Fruit fly (Drosophila melanogaster) whole organism, embryonic: ENCODE measurements around the gene Cka.
A peak's percentile ranks its signal among the peaks of the same experiment; 100 is the strongest.

ENCODE experiments used
- CG10147 ChIP-seq: fragments of 200-800 bp; sonication (Bioruptor generic); optimal IDR thresholded peaks from 2 replicates; lab custom pipeline; 2019; ENCODE audit warnings: missing biosample characterization, mild to moderate bottlenecking, missing genetic modification characterization, moderate library complexity
- CG10543 ChIP-seq: fragments of 200-800 bp; sonication (Bioruptor generic); optimal IDR thresholded peaks from 3 replicates; lab custom pipeline; 2017; ENCODE audit warnings: missing biosample characterization, mild to moderate bottlenecking, missing genetic modification characterization, moderate library complexity
- CG1233 ChIP-seq: fragments of 200-800 bp; sonication (Bioruptor generic); optimal IDR thresholded peaks from 4 replicates; lab custom pipeline; 2018; ENCODE audit warnings: missing biosample characterization, mild to moderate bottlenecking, missing genetic modification characterization
- CG12942 ChIP-seq: fragments of 200-800 bp; sonication (Bioruptor generic); optimal IDR thresholded peaks from 3 replicates; lab custom pipeline; 2016; ENCODE audit warnings: missing biosample characterization, missing genetic modification characterization
- CG14014 ChIP-seq: fragments of 200-800 bp; sonication (Bioruptor generic); IDR thresholded peaks from 2 replicates; pipeline ENCODE4 v1.3.6; 2022; ENCODE audit warnings: missing biosample characterization, missing genetic modification characterization
- CG17802 ChIP-seq: fragments of 200-800 bp; sonication (Bioruptor generic); optimal IDR thresholded peaks from 2 replicates; lab custom pipeline; 2018; ENCODE audit warnings: missing biosample characterization, mild to moderate bottlenecking, missing genetic modification characterization, moderate library complexity
- CG2202 ChIP-seq: fragments of 200-800 bp; sonication (Bioruptor generic); optimal IDR thresholded peaks from 2 replicates; lab custom pipeline; 2018; ENCODE audit warnings: missing biosample characterization, mild to moderate bottlenecking, missing genetic modification characterization
- CG31388 ChIP-seq: fragments of 200-800 bp; sonication (Bioruptor generic); optimal IDR thresholded peaks from 2 replicates; lab custom pipeline; 2016; ENCODE audit warnings: missing biosample characterization, missing genetic modification characterization
- CG3281 ChIP-seq: fragments of 200-800 bp; sonication (Bioruptor generic); optimal IDR thresholded peaks from 3 replicates; lab custom pipeline; 2017; ENCODE audit warnings: missing biosample characterization, mild to moderate bottlenecking, missing genetic modification characterization
- CG42726 ChIP-seq: fragments of 200-800 bp; sonication (Bioruptor generic); IDR thresholded peaks from 2 replicates; pipeline ENCODE4 v1.3.6; 2022; ENCODE audit warnings: missing biosample characterization, missing genetic modification characterization; ENCODE audit not compliant: partially characterized antibody
- CG5245 ChIP-seq: fragments of 200-800 bp; sonication (Bioruptor generic); optimal IDR thresholded peaks from 3 replicates; lab custom pipeline; 2016; ENCODE audit warnings: missing biosample characterization, missing genetic modification characterization
- CG6654 ChIP-seq: fragments of 200-800 bp; sonication (Bioruptor generic); optimal IDR thresholded peaks from 2 replicates; lab custom pipeline; 2017; ENCODE audit warnings: missing biosample characterization, mild to moderate bottlenecking, missing genetic modification characterization
- CG6765 ChIP-seq: fragments of 200-800 bp; sonication (Bioruptor generic); optimal IDR thresholded peaks from 3 replicates; lab custom pipeline; 2017; ENCODE audit warnings: missing biosample characterization, mild to moderate bottlenecking, missing genetic modification characterization
- CG6813 ChIP-seq: fragments of 200-800 bp; sonication (Bioruptor generic); optimal IDR thresholded peaks from 2 replicates; lab custom pipeline; 2017; ENCODE audit warnings: missing biosample characterization, missing genetic modification characterization, mild to moderate bottlenecking, moderate library complexity, missing genetic modification reagents
- CG7839 ChIP-seq: fragments of 200-800 bp; sonication (Bioruptor generic); optimal IDR thresholded peaks from 3 replicates; lab custom pipeline; 2018; ENCODE audit warnings: missing biosample characterization, mild to moderate bottlenecking, missing genetic modification characterization, moderate library complexity
- CG8281 ChIP-seq: fragments of 200-800 bp; sonication (Bioruptor generic); optimal IDR thresholded peaks from 2 replicates; lab custom pipeline; 2018; ENCODE audit warnings: missing biosample characterization, mild to moderate bottlenecking, missing genetic modification characterization, moderate library complexity
- CG8359 ChIP-seq: fragments of 200-800 bp; sonication (Bioruptor generic); optimal IDR thresholded peaks from 2 replicates; lab custom pipeline; 2017; ENCODE audit warnings: missing biosample characterization, mild to moderate bottlenecking, missing genetic modification characterization, borderline replicate concordance
- CG8924 ChIP-seq: fragments of 200-800 bp; optimal IDR thresholded peaks from 3 replicates; lab custom pipeline; 2019; ENCODE audit warnings: missing biosample characterization, mild to moderate bottlenecking, missing genetic modification characterization, moderate library complexity
- CHES-1-like ChIP-seq: fragments of 200-800 bp; sonication (Bioruptor generic); optimal IDR thresholded peaks from 2 replicates; lab custom pipeline; 2016; ENCODE audit warnings: missing biosample characterization, missing genetic modification characterization
- Doc2 ChIP-seq: fragments of 200-800 bp; sonication (Bioruptor generic); IDR thresholded peaks from 2 replicates; pipeline ENCODE4 v1.3.6; 2022; ENCODE audit warnings: missing biosample characterization, missing genetic modification characterization
- Doc3 ChIP-seq: fragments of 200-800 bp; sonication (Bioruptor generic); IDR thresholded peaks from 3 replicates; pipeline ENCODE4 v1.3.6; 2022; ENCODE audit warnings: missing biosample characterization, missing genetic modification characterization; ENCODE audit not compliant: partially characterized antibody
- Dp ChIP-seq: fragments of 200-800 bp; sonication (Bioruptor generic); optimal IDR thresholded peaks from 2 replicates; lab custom pipeline; 2018; ENCODE audit warnings: missing biosample characterization, mild to moderate bottlenecking, missing genetic modification characterization, moderate library complexity
- ERR ChIP-seq: fragments of 200-800 bp; sonication (Bioruptor generic); optimal IDR thresholded peaks from 2 replicates; lab custom pipeline; 2016; ENCODE audit warnings: missing biosample characterization, missing genetic modification characterization
- Ets97D ChIP-seq: fragments of 200-800 bp; sonication (Bioruptor generic); optimal IDR thresholded peaks from 3 replicates; lab custom pipeline; 2016; ENCODE audit warnings: missing biosample characterization, missing genetic modification characterization
- HHEX ChIP-seq: fragments of 200-800 bp; sonication (Bioruptor generic); optimal IDR thresholded peaks from 3 replicates; lab custom pipeline; 2017; ENCODE audit warnings: missing biosample characterization, mild to moderate bottlenecking, missing genetic modification characterization, missing genetic modification reagents
- NFAT ChIP-seq: fragments of 200-800 bp; sonication (Bioruptor generic); IDR thresholded peaks from 2 replicates; pipeline ENCODE4 v1.3.6; 2022; ENCODE audit warnings: missing biosample characterization, missing genetic modification characterization
- Neu2 ChIP-seq: fragments of 200-800 bp; sonication (Bioruptor generic); optimal IDR thresholded peaks from 3 replicates; lab custom pipeline; 2016; ENCODE audit warnings: missing biosample characterization, missing genetic modification characterization, borderline replicate concordance
- Optix ChIP-seq: fragments of 200-800 bp; sonication (Bioruptor generic); IDR thresholded peaks from 3 replicates; pipeline ENCODE4 v1.3.6; 2022; ENCODE audit warnings: missing biosample characterization, missing genetic modification characterization
- PHDP ChIP-seq: fragments of 200-800 bp; sonication (Bioruptor generic); optimal IDR thresholded peaks from 3 replicates; lab custom pipeline; 2018; ENCODE audit warnings: missing biosample characterization, mild to moderate bottlenecking, missing genetic modification characterization, moderate library complexity
- Ravus ChIP-seq: fragments of 200-800 bp; sonication (Bioruptor generic); IDR thresholded peaks from 2 replicates; pipeline ENCODE4 v1.3.6; 2022; ENCODE audit warnings: missing biosample characterization, missing genetic modification characterization
- al ChIP-seq: fragments of 200-800 bp; sonication (Bioruptor generic); IDR thresholded peaks from 2 replicates; pipeline ENCODE4 v1.3.6; 2022; ENCODE audit warnings: missing biosample characterization, missing genetic modification characterization
- amos ChIP-seq: fragments of 200-800 bp; sonication (Bioruptor generic); IDR thresholded peaks from 2 replicates; pipeline ENCODE4 v1.3.6; 2022; ENCODE audit warnings: missing biosample characterization, missing genetic modification characterization; ENCODE audit not compliant: partially characterized antibody
- ash1 ChIP-seq: fragments of 200-800 bp; sonication (Bioruptor generic); optimal IDR thresholded peaks from 2 replicates; lab custom pipeline; 2018; ENCODE audit warnings: missing biosample characterization, mild to moderate bottlenecking, missing genetic modification characterization
- bcd ChIP-seq: fragments of 200-800 bp; sonication (Bioruptor generic); optimal IDR thresholded peaks from 2 replicates; lab custom pipeline; 2017; ENCODE audit warnings: missing biosample characterization, mild to moderate bottlenecking, missing genetic modification characterization
- bigmax ChIP-seq: fragments of 200-800 bp; sonication (Bioruptor generic); optimal IDR thresholded peaks from 2 replicates; lab custom pipeline; 2018; ENCODE audit warnings: missing biosample characterization, mild to moderate bottlenecking, missing genetic modification characterization
- cato ChIP-seq: fragments of 200-800 bp; sonication (Bioruptor generic); optimal IDR thresholded peaks from 2 replicates; lab custom pipeline; 2016; ENCODE audit warnings: missing biosample characterization, missing genetic modification characterization, borderline replicate concordance
- croc ChIP-seq: fragments of 200-800 bp; sonication (Bioruptor generic); conservative IDR thresholded peaks from 3 replicates; pipeline ENCODE4 v1.3.6; 2022; ENCODE audit warnings: missing biosample characterization, missing genetic modification characterization
- ewg ChIP-seq: fragments of 200-800 bp; sonication (Bioruptor generic); optimal IDR thresholded peaks from 3 replicates; lab custom pipeline; 2017; ENCODE audit warnings: mild to moderate bottlenecking, missing biosample characterization, missing genetic modification reagents, missing genetic modification characterization
- exex ChIP-seq: fragments of 200-800 bp; sonication (Bioruptor generic); optimal IDR thresholded peaks from 4 replicates; lab custom pipeline; 2018; ENCODE audit warnings: missing biosample characterization, mild to moderate bottlenecking, missing genetic modification characterization, moderate library complexity
- eyg ChIP-seq: fragments of 200-800 bp; sonication (Bioruptor generic); optimal IDR thresholded peaks from 3 replicates; lab custom pipeline; 2016; ENCODE audit warnings: missing biosample characterization, missing genetic modification characterization
- fd96Cb ChIP-seq: fragments of 200-800 bp; sonication (Bioruptor generic); optimal IDR thresholded peaks from 2 replicates; lab custom pipeline; 2018; ENCODE audit warnings: missing biosample characterization, mild to moderate bottlenecking, missing genetic modification characterization, moderate library complexity
- ftz-f1 ChIP-seq: fragments of 200-800 bp; sonication (Bioruptor generic); optimal IDR thresholded peaks from 2 replicates; lab custom pipeline; 2016; ENCODE audit warnings: missing biosample characterization, missing genetic modification characterization
- gem ChIP-seq: fragments of 200-800 bp; sonication (Bioruptor generic); optimal IDR thresholded peaks from 2 replicates; lab custom pipeline; 2019; ENCODE audit warnings: missing biosample characterization, mild to moderate bottlenecking, missing genetic modification characterization, moderate library complexity
- hth ChIP-seq: fragments of >200 bp; optimal IDR thresholded peaks from 2 replicates; lab custom pipeline; 2017; ENCODE audit warnings: inconsistent platforms
- ken ChIP-seq: fragments of 200-800 bp; sonication (Bioruptor generic); IDR thresholded peaks from 3 replicates; pipeline ENCODE4 v1.3.6; 2022; ENCODE audit warnings: missing biosample characterization, missing genetic modification characterization
- mirr ChIP-seq: fragments of 200-800 bp; sonication (Bioruptor generic); optimal IDR thresholded peaks from 3 replicates; lab custom pipeline; 2018; ENCODE audit warnings: missing biosample characterization, mild to moderate bottlenecking, missing genetic modification characterization
- nau ChIP-seq: fragments of 200-800 bp; sonication (Bioruptor generic); optimal IDR thresholded peaks from 3 replicates; lab custom pipeline; 2017; ENCODE audit warnings: missing biosample characterization, mild to moderate bottlenecking, missing genetic modification characterization, missing genetic modification reagents
- odd ChIP-seq: fragments of 200-800 bp; sonication (Bioruptor generic); optimal IDR thresholded peaks from 2 replicates; lab custom pipeline; 2017; ENCODE audit warnings: missing biosample characterization, mild to moderate bottlenecking, missing genetic modification characterization
- tin ChIP-seq: fragments of 200-800 bp; sonication (Bioruptor generic); optimal IDR thresholded peaks from 3 replicates; lab custom pipeline; 2016; ENCODE audit warnings: missing biosample characterization, missing genetic modification characterization
- zen2 ChIP-seq: fragments of 200-800 bp; sonication (Bioruptor generic); IDR thresholded peaks from 3 replicates; pipeline ENCODE4 v1.3.6; 2022; ENCODE audit warnings: missing biosample characterization, missing genetic modification characterization; ENCODE audit not compliant: partially characterized antibody
- zfh2 ChIP-seq: fragments of 200-800 bp; sonication (Bioruptor generic); optimal IDR thresholded peaks from 2 replicates; lab custom pipeline; 2016; ENCODE audit warnings: missing biosample characterization, missing genetic modification characterization

The Cka gene

dm6 chr2L:8006038-8006437, 24.5 kb upstream of the Cka start (continued):
- TF ChIP-seq eyg (GFP tag; lab: Kevin White, UChicago) (no peak), CG14014 (GFP tag; lab: Robert Waterston, UW) (no peak), CG31388 (GFP tag; lab: Kevin White, UChicago) (no peak), Optix (GFP tag; lab: Robert Waterston, UW) (no peak), CG12942 (GFP tag; lab: Kevin White, UChicago) (no peak), tin (GFP tag; lab: Kevin White, UChicago) (no peak), CG5245 (GFP tag; lab: Kevin White, UChicago) (no peak), CG10543 (GFP tag; lab: Kevin White, UChicago) (no peak), ewg (no peak), amos (no peak), nau (GFP tag; lab: Kevin White, UChicago) (no peak), ftz-f1 (GFP tag; lab: Kevin White, UChicago) (no peak), ERR (GFP tag; lab: Kevin White, UChicago) (no peak), CG8924 (no peak), Doc3 (GFP tag; lab: Robert Waterston, UW) (no peak), Neu2 (GFP tag; lab: Kevin White, UChicago) (no peak), bigmax (GFP tag; lab: Kevin White, UChicago) (no peak), CG3281 (GFP tag; lab: Kevin White, UChicago) (peak; percentile 20), Ravus (GFP tag; lab: Robert Waterston, UW) (no peak), CG42726 (no peak), CG1233 (GFP tag; lab: Kevin White, UChicago) (no peak), fd96Cb (tag; lab: Kevin White, UChicago) (no peak), Ets97D (no peak), mirr (GFP tag; lab: Kevin White, UChicago) (no peak), zen2 (no peak), exex (tag; lab: Kevin White, UChicago) (no peak), HHEX (no peak), ken (GFP tag; lab: Robert Waterston, UW) (no peak), odd (GFP tag; lab: Kevin White, UChicago) (no peak), hth (no peak), CG2202 (no peak), CG7839 (peak; percentile 11), cato (GFP tag; lab: Kevin White, UChicago) (no peak), CG8359 (no peak), CG6813 (GFP tag; lab: Kevin White, UChicago) (no peak), CG8281 (tag; lab: Kevin White, UChicago) (no peak), CHES-1-like (GFP tag; lab: Kevin White, UChicago) (no peak), zfh2 (GFP tag; lab: Kevin White, UChicago) (no peak), NFAT (GFP tag; lab: Robert Waterston, UW) (peak; percentile 15; the same call in 1 of the 2 replicates), bcd (no peak), ash1 (GFP tag; lab: Kevin White, UChicago) (no peak), al (GFP tag; lab: Robert Waterston, UW) (peak; percentile 11; the same call in 1 of the 2 replicates), CG10147 (no peak), CG6654 (no peak), CG17802 (tag; lab: Kevin White, UChicago) (no peak), Doc2 (GFP tag; lab: Robert Waterston, UW) (no peak), CG6765 (GFP tag; lab: Kevin White, UChicago) (no peak), PHDP (no peak), croc (no peak), Dp (GFP tag; lab: Kevin White, UChicago) (no peak), gem (tag; lab: Kevin White, UChicago) (peak; percentile 16)
